Worm (Caenorhabditis elegans) whole organism, L4 larva: ENCODE data around the gene F44B9.2.

ENCODE experiments used
- F10B5.3 ChIP-seq: sonication (generic microtip); optimal IDR thresholded peaks from 2 replicates; lab custom pipeline; 2016; ENCODE audit warnings: mild to moderate bottlenecking, missing genetic modification characterization, missing compliant biosample characterization
- T26A8.4 ChIP-seq: fragments of 200-800 bp; sonication (Bioruptor generic); IDR thresholded peaks from 2 replicates; pipeline ENCODE4 v1.3.6; 2022; ENCODE audit warnings: missing genetic modification characterization, missing compliant biosample characterization
- Y48G9A.11 ChIP-seq: fragments of 200-800 bp; sonication (Bioruptor generic); IDR thresholded peaks from 2 replicates; pipeline ENCODE4 v1.3.6; 2022; ENCODE audit warnings: missing genetic modification reagents, missing genetic modification characterization, missing compliant biosample characterization
- Y5F2A.4 ChIP-seq: fragments of 200-800 bp; sonication (Bioruptor generic); optimal IDR thresholded peaks from 2 replicates; lab custom pipeline; 2018; ENCODE audit warnings: mild to moderate bottlenecking, missing genetic modification characterization, missing compliant biosample characterization
- ZK546.5 ChIP-seq, 2 experiments: sonication (generic microtip); optimal IDR thresholded peaks; 2 replicates each; lab custom pipeline; 2017; ENCODE audit warnings: missing biosample characterization in 2 of 2, missing genetic modification characterization in 2 of 2
- aha-1 ChIP-seq: fragments of 150-350 bp; peaks from one replicate; lab custom pipeline; 2014; ENCODE audit warnings: missing biosample characterization, missing genetic modification characterization
- ama-1 ChIP-seq: fragments of 150-350 bp; optimal IDR thresholded peaks from 2 replicates; lab custom pipeline; 2014; ENCODE audit warnings: inconsistent platforms, mixed read lengths
- attf-4 ChIP-seq: sonication (generic microtip); optimal IDR thresholded peaks from 3 replicates; lab custom pipeline; 2017; ENCODE audit warnings: missing biosample characterization, missing genetic modification characterization
- ceh-28 ChIP-seq: fragments of 150-350 bp; optimal IDR thresholded peaks from 2 replicates; lab custom pipeline; 2014; ENCODE audit warnings: missing biosample characterization, missing genetic modification reagents, missing genetic modification characterization
- ceh-32 ChIP-seq: sonication (generic microtip); optimal IDR thresholded peaks from 2 replicates; lab custom pipeline; 2016; ENCODE audit warnings: mild to moderate bottlenecking, missing genetic modification characterization, missing compliant biosample characterization; ENCODE audit not compliant: poor library complexity
- ceh-62 ChIP-seq: sonication (generic microtip); optimal IDR thresholded peaks from 2 replicates; lab custom pipeline; 2017; ENCODE audit warnings: missing biosample characterization, missing genetic modification characterization
- ces-1 ChIP-seq: fragments of 150-350 bp; sonication (generic microtip); optimal IDR thresholded peaks from 4 replicates; lab custom pipeline; 2014; ENCODE audit warnings: missing biosample characterization, missing genetic modification reagents, missing genetic modification characterization
- cey-2 ChIP-seq: sonication (generic microtip); optimal IDR thresholded peaks from 3 replicates; lab custom pipeline; 2017; ENCODE audit warnings: missing genetic modification characterization, mild to moderate bottlenecking, missing compliant biosample characterization, antibody characterized with exemption, borderline replicate concordance; ENCODE audit not compliant: insufficient read depth
- ctbp-1 ChIP-seq: fragments of 200-800 bp; sonication (Bioruptor generic); IDR thresholded peaks from 2 replicates; pipeline ENCODE4 v1.3.6; 2022; ENCODE audit warnings: missing genetic modification reagents, missing genetic modification characterization, missing compliant biosample characterization
- daf-12 ChIP-seq: fragments of 150-350 bp; optimal IDR thresholded peaks from 2 replicates; lab custom pipeline; 2014; ENCODE audit warnings: missing biosample characterization, missing genetic modification reagents, missing genetic modification characterization
- daf-16 ChIP-seq, 3 experiments: sonication (generic microtip); optimal IDR thresholded peaks; 2 replicates each; lab custom pipeline; 2016 to 2017; ENCODE audit warnings: missing genetic modification characterization in 3 of 3, missing genetic modification reagents in 3 of 3, mild to moderate bottlenecking in 2 of 3, missing compliant biosample characterization in 2 of 3, missing biosample characterization in 1 of 3, moderate library complexity in 1 of 3
- daf-19 ChIP-seq: fragments of 200-800 bp; sonication (Bioruptor generic); conservative IDR thresholded peaks from 2 replicates; pipeline ENCODE4 v1.3.6; 2022; ENCODE audit warnings: missing genetic modification characterization, missing compliant biosample characterization
- daf-8 ChIP-seq: fragments of 200-800 bp; sonication (Bioruptor generic); IDR thresholded peaks from 2 replicates; pipeline ENCODE4 v1.3.6; 2022; ENCODE audit warnings: missing genetic modification characterization, missing compliant biosample characterization
- dmd-6 ChIP-seq: fragments of 200-800 bp; sonication (Bioruptor generic); IDR thresholded peaks from 2 replicates; pipeline ENCODE4 v1.3.6; 2022; ENCODE audit warnings: missing genetic modification reagents, missing genetic modification characterization, missing compliant biosample characterization
- dmd-8 ChIP-seq: fragments of 200-800 bp; sonication (Bioruptor generic); IDR thresholded peaks from 2 replicates; pipeline ENCODE4 v1.3.6; 2022; ENCODE audit warnings: missing genetic modification characterization, missing compliant biosample characterization
- dpl-1 ChIP-seq: fragments of 150-350 bp; optimal IDR thresholded peaks from 2 replicates; lab custom pipeline; 2014; ENCODE audit warnings: missing biosample characterization, missing genetic modification reagents, missing genetic modification characterization
- duxl-1 ChIP-seq: sonication (generic microtip); optimal IDR thresholded peaks from 2 replicates; lab custom pipeline; 2016; ENCODE audit warnings: mild to moderate bottlenecking, missing genetic modification characterization, moderate library complexity, missing compliant biosample characterization; ENCODE audit not compliant: poor library complexity
- egl-27 ChIP-seq: sonication (generic microtip); optimal IDR thresholded peaks from 3 replicates; lab custom pipeline; 2017; ENCODE audit warnings: missing biosample characterization, missing genetic modification reagents, missing genetic modification characterization
- egl-43 ChIP-seq: fragments of 200-800 bp; sonication (Bioruptor generic); IDR thresholded peaks from 2 replicates; pipeline ENCODE4 v1.3.6; 2022; ENCODE audit warnings: missing genetic modification reagents, missing genetic modification characterization, missing compliant biosample characterization
- hlh-11 ChIP-seq: fragments of 200-800 bp; sonication (Bioruptor generic); optimal IDR thresholded peaks from 2 replicates; lab custom pipeline; 2018; ENCODE audit warnings: mild to moderate bottlenecking, missing genetic modification characterization, missing compliant biosample characterization
- hlh-30 ChIP-seq: sonication (generic microtip); optimal IDR thresholded peaks from 2 replicates; lab custom pipeline; 2017; ENCODE audit warnings: antibody characterized with exemption, mild to moderate bottlenecking, missing genetic modification characterization, missing compliant biosample characterization; ENCODE audit not compliant: insufficient read depth
- hmg-1.1 ChIP-seq: fragments of 200-800 bp; sonication (Bioruptor generic); IDR thresholded peaks from 2 replicates; pipeline ENCODE4 v1.3.6; 2022; ENCODE audit warnings: missing genetic modification reagents, missing genetic modification characterization, missing compliant biosample characterization
- jun-1 ChIP-seq: fragments of 150-350 bp; optimal IDR thresholded peaks from 2 replicates; lab custom pipeline; 2014; ENCODE audit warnings: missing biosample characterization, missing genetic modification reagents, missing genetic modification characterization
- lin-38 ChIP-seq: fragments of 200-800 bp; sonication (Bioruptor generic); IDR thresholded peaks from 2 replicates; pipeline ENCODE4 v1.3.6; 2022; ENCODE audit warnings: missing genetic modification reagents, missing genetic modification characterization, missing compliant biosample characterization
- lin-39 ChIP-seq: fragments of 150-350 bp; optimal IDR thresholded peaks from 2 replicates; lab custom pipeline; 2014; ENCODE audit warnings: missing biosample characterization, missing genetic modification reagents, missing genetic modification characterization
- mxl-3 ChIP-seq: fragments of 200-800 bp; sonication (Bioruptor generic); optimal IDR thresholded peaks from 2 replicates; lab custom pipeline; 2018; ENCODE audit warnings: mild to moderate bottlenecking, missing genetic modification characterization, missing compliant biosample characterization
- nhr-10 ChIP-seq: fragments of 150-350 bp; optimal IDR thresholded peaks from 2 replicates; lab custom pipeline; 2014; ENCODE audit warnings: missing biosample characterization, missing genetic modification characterization
- nhr-102 ChIP-seq: sonication (generic microtip); optimal IDR thresholded peaks from 2 replicates; lab custom pipeline; 2016; ENCODE audit warnings: mild to moderate bottlenecking, missing genetic modification characterization, moderate library complexity, missing compliant biosample characterization
- nhr-11 ChIP-seq: fragments of 150-350 bp; optimal IDR thresholded peaks from 2 replicates; lab custom pipeline; 2014; ENCODE audit warnings: missing biosample characterization, missing genetic modification characterization
- nhr-111 ChIP-seq: fragments of 200-800 bp; sonication (Bioruptor generic); optimal IDR thresholded peaks from 2 replicates; lab custom pipeline; 2018; ENCODE audit warnings: mild to moderate bottlenecking, missing genetic modification characterization, missing compliant biosample characterization
- nhr-237 ChIP-seq: sonication (generic microtip); optimal IDR thresholded peaks from 2 replicates; lab custom pipeline; 2017; ENCODE audit warnings: missing biosample characterization, missing genetic modification characterization
- nhr-41 ChIP-seq: fragments of 200-800 bp; sonication (Bioruptor generic); IDR thresholded peaks from 2 replicates; pipeline ENCODE4 v1.3.6; 2022; ENCODE audit warnings: missing genetic modification reagents, missing genetic modification characterization, missing compliant biosample characterization
- nhr-42 ChIP-seq: fragments of 200-800 bp; sonication (Bioruptor generic); IDR thresholded peaks from 2 replicates; pipeline ENCODE4 v1.3.6; 2022; ENCODE audit warnings: missing genetic modification characterization, missing compliant biosample characterization
- pha-4 ChIP-seq, 2 experiments: fragments of 150-350 bp in 1 of 2; fragments of 200-800 bp in 1 of 2; sonication (Bioruptor generic) in 1 of 2; IDR thresholded peaks in 1 of 2; optimal IDR thresholded peaks in 1 of 2; 2 replicates each; pipeline versions ENCODE4 v1.3.6 to Lab custom; 2014 to 2022; ENCODE audit warnings: missing genetic modification characterization in 2 of 2, missing genetic modification reagents in 2 of 2, missing biosample characterization in 1 of 2, missing compliant biosample characterization in 1 of 2
- php-3 ChIP-seq: fragments of 200-800 bp; sonication (Bioruptor generic); IDR thresholded peaks from 2 replicates; pipeline ENCODE4 v1.3.6; 2022; ENCODE audit warnings: missing genetic modification reagents, missing genetic modification characterization, missing compliant biosample characterization
- rbr-2 ChIP-seq: sonication (generic microtip); optimal IDR thresholded peaks from 2 replicates; lab custom pipeline; 2016; ENCODE audit warnings: missing genotype, missing genetic modification characterization, missing compliant biosample characterization
- saeg-2 ChIP-seq: fragments of 200-800 bp; sonication (Bioruptor generic); IDR thresholded peaks from 2 replicates; pipeline ENCODE4 v1.3.6; 2022; ENCODE audit warnings: missing genetic modification reagents, missing genetic modification characterization, missing compliant biosample characterization
- sdz-12 ChIP-seq: fragments of 200-800 bp; sonication (Bioruptor generic); optimal IDR thresholded peaks from 2 replicates; lab custom pipeline; 2018; ENCODE audit warnings: mild to moderate bottlenecking, missing genetic modification characterization, missing compliant biosample characterization
- set-16 ChIP-seq: fragments of 200-800 bp; sonication (Bioruptor generic); IDR thresholded peaks from 2 replicates; pipeline ENCODE4 v1.3.6; 2022; ENCODE audit warnings: missing genetic modification reagents, missing genetic modification characterization, missing compliant biosample characterization
- snpc-1.2 ChIP-seq: fragments of 200-800 bp; sonication (Bioruptor generic); IDR thresholded peaks from 2 replicates; pipeline ENCODE4 v1.3.6; 2022; ENCODE audit warnings: missing genetic modification reagents, missing genetic modification characterization, missing compliant biosample characterization
- snpc-4 ChIP-seq: fragments of 150-350 bp; optimal IDR thresholded peaks from 2 replicates; lab custom pipeline; 2014; ENCODE audit warnings: missing biosample characterization, missing genetic modification characterization
- spr-3 ChIP-seq: fragments of 200-800 bp; sonication (Bioruptor generic); optimal IDR thresholded peaks from 2 replicates; lab custom pipeline; 2018; ENCODE audit warnings: mild to moderate bottlenecking, missing genetic modification characterization, missing compliant biosample characterization
- tag-97 ChIP-seq: fragments of 200-800 bp; sonication (Bioruptor generic); IDR thresholded peaks from 2 replicates; pipeline ENCODE4 v1.3.6; 2022; ENCODE audit warnings: missing genetic modification characterization, missing compliant biosample characterization
- unc-62 ChIP-seq, 3 experiments: fragments of 150-350 bp in 1 of 3; sonication (generic microtip); optimal IDR thresholded peaks in 2 of 3; peaks in 1 of 3; 1 replicate in 1 of 3; 2 replicates in 2 of 3; lab custom pipeline; 2014 to 2017; ENCODE audit warnings: missing biosample characterization in 3 of 3, missing genetic modification characterization in 3 of 3, missing genetic modification reagents in 3 of 3, missing genotype in 1 of 3
- zip-2 ChIP-seq: fragments of 150-350 bp; optimal IDR thresholded peaks from 2 replicates; lab custom pipeline; 2014; ENCODE audit warnings: missing biosample characterization, missing genetic modification characterization
- ztf-7 ChIP-seq: fragments of 150-350 bp; optimal IDR thresholded peaks from 2 replicates; lab custom pipeline; 2014; ENCODE audit warnings: missing biosample characterization, missing genetic modification characterization

The F44B9.2 gene

DNA sequence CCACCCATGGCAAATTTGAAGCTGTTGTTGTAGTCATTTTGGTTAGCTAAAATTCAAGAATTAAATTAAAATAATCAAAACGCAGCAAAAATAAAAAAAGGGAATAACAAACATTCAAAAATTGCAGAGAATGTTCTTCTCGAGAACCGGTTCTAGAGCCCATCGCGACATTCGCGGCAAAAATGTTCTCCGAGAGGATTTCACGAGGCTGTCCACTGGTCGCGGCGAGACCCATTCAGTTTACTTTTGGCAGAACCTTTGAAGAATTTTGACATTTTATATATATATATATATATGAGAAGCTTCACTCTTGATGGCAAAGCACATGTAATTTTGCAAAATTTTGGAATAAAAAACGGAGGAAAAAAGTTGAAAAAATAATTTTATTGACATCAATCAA is 7.2 kb downstream of the F44B9.2 start, which contains the start of gene F44B9.8 (continued):
- TF ChIP-seq ces-1 (GFP tag; lab: Kevin White, UChicago), result no peak
- TF ChIP-seq daf-19, result no peak
- no peak for TF ChIP-seq sdz-12
- TF ChIP-seq Y5F2A.4 (GFP tag; lab: Kevin White, UChicago), result no peak
- no peak for TF ChIP-seq ZK546.5 (tag; optimal IDR thresholded peaks at IDR 0.05; lab: Kevin White, UChicago)
- TF ChIP-seq dmd-8 (GFP tag; lab: Robert Waterston, UW), result no peak
- no peak for TF ChIP-seq nhr-10 (tag; lab: Kevin White, UChicago)
- TF ChIP-seq jun-1 (tag; lab: Kevin White, UChicago), result no peak
- TF ChIP-seq nhr-111 (GFP tag; lab: Kevin White, UChicago), result no peak
- no peak for TF ChIP-seq dmd-6 (GFP tag; lab: Robert Waterston, UW)
- TF ChIP-seq ztf-7 (tag; lab: Kevin White, UChicago), result no peak
- no peak for TF ChIP-seq egl-43 (GFP tag; lab: Robert Waterston, UW)
- TF ChIP-seq cey-2, result no peak
- TF ChIP-seq egl-27 (tag; lab: Kevin White, UChicago), result no peak
- TF ChIP-seq lin-39 (tag; lab: Kevin White, UChicago), result no peak
- no peak for TF ChIP-seq ctbp-1 (GFP tag; lab: Robert Waterston, UW)
- no peak for TF ChIP-seq ama-1 (lab: Kevin White, UChicago)
- TF ChIP-seq snpc-1.2, result no peak
- no peak for TF ChIP-seq nhr-102
- TF ChIP-seq dpl-1 (GFP tag; lab: Kevin White, UChicago), result peak; percentile 87
- no peak for TF ChIP-seq ceh-62
- no peak for TF ChIP-seq tag-97 (GFP tag; lab: Robert Waterston, UW)
- TF ChIP-seq lin-38 (GFP tag; lab: Robert Waterston, UW), result no peak
- TF ChIP-seq rbr-2 (tag; lab: Kevin White, UChicago), result peak; percentile 40
- no peak for TF ChIP-seq hlh-11 (tag; lab: Kevin White, UChicago)
- TF ChIP-seq mxl-3 (GFP tag; lab: Kevin White, UChicago), result no peak
- TF ChIP-seq aha-1 (tag; lab: Kevin White, UChicago), result peak; percentile 93
- no peak for TF ChIP-seq nhr-42 (GFP tag; lab: Robert Waterston, UW)
- no peak for TF ChIP-seq ceh-28 (tag; lab: Kevin White, UChicago)
- no peak for TF ChIP-seq nhr-41 (GFP tag; lab: Robert Waterston, UW)
- no peak for TF ChIP-seq snpc-4 (tag; lab: Kevin White, UChicago)
- TF ChIP-seq F10B5.3 (tag; lab: Kevin White, UChicago), result no peak
- no peak for TF ChIP-seq daf-16 (GFP tag; optimal IDR thresholded peaks at IDR 0.05; lab: Kevin White, UChicago)
- TF ChIP-seq daf-16 (tag; optimal IDR thresholded peaks at IDR 0.05; lab: Kevin White, UChicago), result no peak
- no peak for TF ChIP-seq php-3 (GFP tag; lab: Robert Waterston, UW)
- TF ChIP-seq T26A8.4 (GFP tag; lab: Robert Waterston, UW), result no peak
- no peak for TF ChIP-seq spr-3 (GFP tag; lab: Kevin White, UChicago)
- no peak for TF ChIP-seq Y48G9A.11 (GFP tag; lab: Robert Waterston, UW)
- no peak for TF ChIP-seq set-16 (GFP tag; lab: Robert Waterston, UW)
- TF ChIP-seq daf-12 (tag; lab: Kevin White, UChicago), result no peak
- TF ChIP-seq ceh-32 (tag; lab: Kevin White, UChicago), result no peak
- TF ChIP-seq daf-8 (GFP tag; lab: Robert Waterston, UW), result no peak
- TF ChIP-seq duxl-1 (tag; lab: Kevin White, UChicago), result no peak
- no peak for TF ChIP-seq zip-2
- TF ChIP-seq attf-4, result no peak
- TF ChIP-seq hmg-1.1, result 0 out of 2 replicates have a peak, but pooled peaks have one; percentile 47
- no peak for TF ChIP-seq saeg-2 (GFP tag; lab: Robert Waterston, UW)
- no peak for TF ChIP-seq unc-62 (GFP tag; optimal IDR thresholded peaks at IDR 0.05 in 1 of 2; lab: Kevin White, UChicago)
- no peak for TF ChIP-seq unc-62 (tag; optimal IDR thresholded peaks at IDR 0.05; lab: Kevin White, UChicago)
- TF ChIP-seq pha-4 (GFP tag; IDR thresholded peaks at IDR 0.05; lab: Robert Waterston, UW), result no peak
- TF ChIP-seq pha-4 (tag; optimal IDR thresholded peaks at IDR 0.05; lab: Kevin White, UChicago), result no peak
- TF ChIP-seq nhr-11, result no peak
- TF ChIP-seq hlh-30 (tag; lab: Kevin White, UChicago), result peak; percentile 52
- no peak for TF ChIP-seq nhr-237 (tag; lab: Kevin White, UChicago)
